Fruit fly (Drosophila melanogaster): ENCODE measurements around the gene CG31546.

The CG31546 gene

DNA sequence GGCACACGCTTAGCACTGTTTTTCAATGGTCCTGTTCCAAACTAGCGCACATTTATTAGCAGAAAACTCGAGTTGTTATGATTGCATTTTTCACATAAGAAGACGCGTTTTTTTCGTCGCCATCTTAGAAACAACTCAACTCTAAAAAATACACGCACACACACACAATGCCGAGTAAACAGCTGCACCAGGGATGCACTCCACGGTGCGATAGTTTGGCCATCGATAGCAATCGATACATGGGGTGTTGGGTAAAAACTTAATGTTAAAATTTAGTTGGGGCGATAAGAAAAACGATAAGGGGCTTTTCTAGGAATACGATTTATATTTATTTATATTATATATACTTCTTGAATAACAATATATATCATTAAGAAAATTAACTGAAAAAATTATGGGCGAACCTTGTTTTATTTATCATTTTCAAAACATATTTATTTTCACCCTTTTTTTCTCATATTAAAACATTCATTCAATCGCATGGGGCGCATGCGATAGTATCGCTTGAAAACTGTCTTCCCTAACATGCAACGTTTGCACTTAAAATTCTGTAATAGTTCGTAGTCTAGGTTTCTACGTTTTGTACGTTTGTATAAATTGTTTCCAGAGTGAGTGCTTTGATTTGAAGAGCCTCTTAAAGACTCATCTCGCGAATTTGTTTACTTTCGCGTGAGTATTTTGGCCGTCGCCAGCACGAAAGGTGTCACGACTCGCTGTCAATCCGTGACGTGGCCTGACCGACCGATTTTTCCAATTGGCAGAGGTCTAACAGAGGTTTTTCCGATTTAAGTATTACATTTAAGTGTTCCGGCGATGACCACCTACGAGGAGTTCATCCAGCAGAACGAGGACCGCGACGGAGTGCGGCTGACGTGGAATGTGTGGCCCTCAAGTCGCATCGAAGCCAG lies 13.4 kb upstream of the CG31546 start, which contains the start of the genes MTA1-like and Sec23 (continued):
- peak; percentile 77 for TF ChIP-seq CG6689 (GFP tag; IDR thresholded peaks at IDR 0.05)
- TF ChIP-seq CG11093 (GFP tag; IDR thresholded peaks at IDR 0.05) = no peak
- TF ChIP-seq Optix (GFP tag; IDR thresholded peaks at IDR 0.05) = no peak
- TF ChIP-seq NFAT (GFP tag; IDR thresholded peaks at IDR 0.05) = no peak
- peak; percentile 38 for TF ChIP-seq CG16815 (GFP tag; optimal IDR thresholded peaks at IDR 0.05)
- TF ChIP-seq row (GFP tag; IDR thresholded peaks at IDR 0.05) = peak; percentile 91
- TF ChIP-seq CG30431 (GFP tag; optimal IDR thresholded peaks at IDR 0.05) = no peak
- peak; percentile 4 for TF ChIP-seq CG3281 (GFP tag; optimal IDR thresholded peaks at IDR 0.05)
- TF ChIP-seq Stat92E (GFP tag; optimal IDR thresholded peaks at IDR 0.05) = peak in 1 of 3 experiments; percentile 48
- TF ChIP-seq Dek (tag; optimal IDR thresholded peaks at IDR 0.05) = peak; percentile 58
- TF ChIP-seq bcd (GFP tag; optimal IDR thresholded peaks at IDR 0.05) = peak; percentile 34
- TF ChIP-seq croc (GFP tag; conservative IDR thresholded peaks at IDR 0.05) = no peak
- peak; percentile 43 for TF ChIP-seq CG15269 (tag; optimal IDR thresholded peaks at IDR 0.05)
- TF ChIP-seq CG6765 (GFP tag; optimal IDR thresholded peaks at IDR 0.05) = no peak
- no peak for TF ChIP-seq CG6854 (GFP tag; optimal IDR thresholded peaks at IDR 0.05)
- peak; percentile 71 for TF ChIP-seq Abd-B (GFP tag; optimal IDR thresholded peaks at IDR 0.05)
- TF ChIP-seq her (GFP tag; optimal IDR thresholded peaks at IDR 0.05) = no peak
- peak; percentile 44 for TF ChIP-seq twi (tag; optimal IDR thresholded peaks at IDR 0.05)
- peak; percentile 66 for TF ChIP-seq pzg (GFP tag; optimal IDR thresholded peaks at IDR 0.05)
- no peak for TF ChIP-seq CG14965 (GFP tag; optimal IDR thresholded peaks at IDR 0.05; ENCODE audit: borderline replicate concordance)
- TF ChIP-seq dan (GFP tag; IDR thresholded peaks at IDR 0.05) = no peak
- TF ChIP-seq CG7987 (GFP tag; optimal IDR thresholded peaks at IDR 0.05) = no peak
- TF ChIP-seq HHEX (GFP tag; optimal IDR thresholded peaks at IDR 0.05) = no peak
- TF ChIP-seq YL-1 (GFP tag; optimal IDR thresholded peaks at IDR 0.05) = peak; percentile 80
- TF ChIP-seq Asciz (GFP tag; optimal IDR thresholded peaks at IDR 0.05) = no peak
- TF ChIP-seq CG33213 (GFP tag; optimal IDR thresholded peaks at IDR 0.05) = no peak
- TF ChIP-seq crc (GFP tag; optimal IDR thresholded peaks at IDR 0.05) = no peak
- TF ChIP-seq dpn (GFP tag; optimal IDR thresholded peaks at IDR 0.05) = peak; percentile 42 to 58
- peak; percentile 18 for TF ChIP-seq fd96Cb (tag; optimal IDR thresholded peaks at IDR 0.05)
- TF ChIP-seq wdn (GFP tag; IDR thresholded peaks at IDR 0.05) = no peak
- TF ChIP-seq dmrt99B (tag; optimal IDR thresholded peaks at IDR 0.05) = peak; percentile 51
- peak; percentile 8 for TF ChIP-seq CG17912 (GFP tag; optimal IDR thresholded peaks at IDR 0.05)
- no peak for TF ChIP-seq Lpt (GFP tag; optimal IDR thresholded peaks at IDR 0.05)
- no peak for TF ChIP-seq vfl (GFP tag; optimal IDR thresholded peaks at IDR 0.05)
- peak; percentile 64 for TF ChIP-seq Ets97D (GFP tag; optimal IDR thresholded peaks at IDR 0.05)
- peak; percentile 53 for TF ChIP-seq CG12104 (GFP tag; optimal IDR thresholded peaks at IDR 0.05)
- peak; percentile 58 for TF ChIP-seq zen (tag; optimal IDR thresholded peaks at IDR 0.05)
- TF ChIP-seq CG6272 (GFP tag; IDR thresholded peaks at IDR 0.05) = peak; percentile 68; the same call in 1 of the 2 replicates
- peak; percentile 57 for TF ChIP-seq tin (GFP tag; optimal IDR thresholded peaks at IDR 0.05)
- no peak for TF ChIP-seq H2.0 (GFP tag; IDR thresholded peaks at IDR 0.05)
- peak; percentile 56 for TF ChIP-seq CG10147 (GFP tag; optimal IDR thresholded peaks at IDR 0.05)
- peak; percentile 53 for TF ChIP-seq mam (GFP tag; optimal IDR thresholded peaks at IDR 0.05)
- TF ChIP-seq E2f1 (GFP tag; IDR thresholded peaks at IDR 0.05) = no peak
- peak; percentile 41 for TF ChIP-seq HLHmδ (GFP tag; optimal IDR thresholded peaks at IDR 0.05)
- no peak for TF ChIP-seq pan (optimal IDR thresholded peaks at IDR 0.05)
- peak in 1 of 2 experiments; percentile 17 for TF ChIP-seq pan (GFP tag; optimal IDR thresholded peaks at IDR 0.05 in 1 of 2, IDR thresholded peaks at IDR 0.05 in 1 of 2)
- peak in 1 of 2 experiments; percentile 81 for TF ChIP-seq crp (GFP tag; optimal IDR thresholded peaks at IDR 0.05)
- TF ChIP-seq Hey (tag; optimal IDR thresholded peaks at IDR 0.05) = no peak
